Worm (Caenorhabditis elegans): ENCODE data around the gene W03C9.1.

W03C9.1 gene

ce11 chrII:11994940-11995339 is 33.0 kb upstream of the W03C9.1 start:
- TF ChIP-seq fkh-10 (GFP tag; optimal IDR thresholded peaks at IDR 0.05): no peak
- no peak for TF ChIP-seq unc-86 (tag; optimal IDR thresholded peaks at IDR 0.05)
- no peak for TF ChIP-seq ceh-30 (tag; optimal IDR thresholded peaks at IDR 0.05)
- no peak for TF ChIP-seq nhr-232 (tag; optimal IDR thresholded peaks at IDR 0.05)
- TF ChIP-seq tbx-7 (tag; optimal IDR thresholded peaks at IDR 0.05): no peak

ce11 chrII:11992701-11993100 is 30.8 kb upstream of the W03C9.1 start, which contains the start of gene dhps-1:
Gene dhps-1, plus strand, starts transcription at chrII:11993001.
- no peak for TF ChIP-seq hlh-8 (tag; optimal IDR thresholded peaks at IDR 0.05)
- TF ChIP-seq ceh-48 (tag; optimal IDR thresholded peaks at IDR 0.05): no peak
- no peak for TF ChIP-seq ceh-14 (tag; optimal IDR thresholded peaks at IDR 0.05)
- no peak for TF ChIP-seq unc-86 (tag; optimal IDR thresholded peaks at IDR 0.05)
- TF ChIP-seq che-1 (tag; optimal IDR thresholded peaks at IDR 0.05): no peak
- no peak for TF ChIP-seq pha-4 (tag; optimal IDR thresholded peaks at IDR 0.05)
- TF ChIP-seq eyg-1 (tag; optimal IDR thresholded peaks at IDR 0.05): no peak
- TF ChIP-seq syd-9 (tag; optimal IDR thresholded peaks at IDR 0.05): no peak
- no peak for TF ChIP-seq ceh-24 (tag; optimal IDR thresholded peaks at IDR 0.05)
- TF ChIP-seq fkh-6 (tag; optimal IDR thresholded peaks at IDR 0.05): no peak
- no peak for TF ChIP-seq ceh-30 (tag; optimal IDR thresholded peaks at IDR 0.05)
- TF ChIP-seq nhr-232 (tag; optimal IDR thresholded peaks at IDR 0.05): no peak
- no peak for TF ChIP-seq tbx-2 (tag; optimal IDR thresholded peaks at IDR 0.05)
- no peak for TF ChIP-seq fkh-10 (GFP tag; optimal IDR thresholded peaks at IDR 0.05)
- TF ChIP-seq pax-1 (tag; optimal IDR thresholded peaks at IDR 0.05): no peak
- no peak for TF ChIP-seq pros-1 (tag; optimal IDR thresholded peaks at IDR 0.05)
- TF ChIP-seq npax-4 (tag; optimal IDR thresholded peaks at IDR 0.05): no peak
- no peak for TF ChIP-seq ceh-31 (tag; optimal IDR thresholded peaks at IDR 0.05)
- no peak for TF ChIP-seq C08G9.2 (tag; optimal IDR thresholded peaks at IDR 0.05)

- TF ChIP-seq unc-86 (tag; optimal IDR thresholded peaks at IDR 0.05): no peak
- TF ChIP-seq pat-9 (tag; optimal IDR thresholded peaks at IDR 0.05): no peak
- no peak for TF ChIP-seq ceh-30 (tag; optimal IDR thresholded peaks at IDR 0.05)
- TF ChIP-seq che-1 (tag; optimal IDR thresholded peaks at IDR 0.05): no peak
- no peak for TF ChIP-seq dmd-4 (tag; optimal IDR thresholded peaks at IDR 0.05; ENCODE audit: borderline replicate concordance)
- TF ChIP-seq K09A11.1 (tag; optimal IDR thresholded peaks at IDR 0.05; ENCODE audit: insufficient read depth): no peak
- no peak for TF ChIP-seq elt-2 (tag; optimal IDR thresholded peaks at IDR 0.05)
- TF ChIP-seq odd-2 (tag; optimal IDR thresholded peaks at IDR 0.05): no peak
- TF ChIP-seq mec-3 (tag; optimal IDR thresholded peaks at IDR 0.05; ENCODE audit: borderline replicate concordance): no peak
- no peak for TF ChIP-seq rnt-1 (tag; optimal IDR thresholded peaks at IDR 0.05)
Observed at ce11 chrII:11988724-11989123, 26.8 kb upstream of the W03C9.1 start, which contains the start of gene Y17G7B.3. Gene Y17G7B.3, plus strand, starts transcription at chrII:11989024.

- peak; percentile 92 for TF ChIP-seq unc-42 (tag; optimal IDR thresholded peaks at IDR 0.05)
- peak; percentile 47 for TF ChIP-seq ceh-34 (tag; optimal IDR thresholded peaks at IDR 0.05)
- TF ChIP-seq ahr-1 (tag; optimal IDR thresholded peaks at IDR 0.05): peak; percentile 52
- TF ChIP-seq Y22D7AL.16 (tag; optimal IDR thresholded peaks at IDR 0.05): no peak
- peak; percentile 1 for TF ChIP-seq ceh-18 (tag; optimal IDR thresholded peaks at IDR 0.05)
- TF ChIP-seq ceh-19 (GFP tag; optimal IDR thresholded peaks at IDR 0.05): peak; percentile 13
- peak; percentile 19 for TF ChIP-seq unc-86 (tag; optimal IDR thresholded peaks at IDR 0.05)
- peak; percentile 78 for TF ChIP-seq ceh-14 (tag; optimal IDR thresholded peaks at IDR 0.05)
- TF ChIP-seq C38D4.7 (GFP tag; optimal IDR thresholded peaks at IDR 0.05): no peak
- no peak for TF ChIP-seq ceh-9 (tag; optimal IDR thresholded peaks at IDR 0.05)
- TF ChIP-seq ceh-31 (tag; optimal IDR thresholded peaks at IDR 0.05): peak; percentile 83
- peak; percentile 25 for TF ChIP-seq hlh-8 (tag; optimal IDR thresholded peaks at IDR 0.05)
- TF ChIP-seq gmeb-2 (tag; optimal IDR thresholded peaks at IDR 0.05): peak; percentile 7
- peak; percentile 60 for TF ChIP-seq nfya-1 (tag; optimal IDR thresholded peaks at IDR 0.05)
- peak; percentile 44 for TF ChIP-seq hlh-15 (tag; optimal IDR thresholded peaks at IDR 0.05)
- TF ChIP-seq C08G9.2 (tag; optimal IDR thresholded peaks at IDR 0.05): peak; percentile 69
- no peak for TF ChIP-seq syd-9 (tag; optimal IDR thresholded peaks at IDR 0.05)
- peak; percentile 47 for TF ChIP-seq fax-1 (tag; optimal IDR thresholded peaks at IDR 0.05)
- TF ChIP-seq K02D7.2 (tag; optimal IDR thresholded peaks at IDR 0.05): peak; percentile 19
- peak; percentile 69 for TF ChIP-seq ets-4 (tag; optimal IDR thresholded peaks at IDR 0.05)
- TF ChIP-seq lin-11 (tag; optimal IDR thresholded peaks at IDR 0.05): peak; percentile 1
- peak; percentile 70 for TF ChIP-seq elt-2 (tag; optimal IDR thresholded peaks at IDR 0.05)
- peak; percentile 78 for TF ChIP-seq zip-5 (tag; optimal IDR thresholded peaks at IDR 0.05)
- TF ChIP-seq ceh-2 (tag; optimal IDR thresholded peaks at IDR 0.05): peak; percentile 59
- peak; percentile 26 for TF ChIP-seq pax-1 (tag; optimal IDR thresholded peaks at IDR 0.05)
- peak; percentile 7 for TF ChIP-seq madf-2 (tag; optimal IDR thresholded peaks at IDR 0.05)
- no peak for TF ChIP-seq T23F11.4 (GFP tag; optimal IDR thresholded peaks at IDR 0.05)
Observed at ce11 chrII:11980110-11980509, 18.2 kb upstream of the W03C9.1 start.

All from whole organism, late embryonic.